Fruit fly (Drosophila melanogaster) whole organism, pupa: ENCODE results near the gene Rab3GAP1.

Source experiments
- CG10348 ChIP-seq: fragments of 200-800 bp; sonication (Bioruptor generic); IDR thresholded peaks from 2 replicates; pipeline ENCODE4 v1.3.6; 2022; ENCODE audit warnings: missing biosample characterization, missing genetic modification characterization
- CG12605 ChIP-seq: fragments of 200-800 bp; sonication (Bioruptor generic); IDR thresholded peaks from 2 replicates; pipeline ENCODE4 v1.3.6; 2022; ENCODE audit warnings: missing biosample characterization, missing genetic modification characterization
- CG13204 ChIP-seq: fragments of 200-800 bp; sonication (Bioruptor generic); optimal IDR thresholded peaks from 2 replicates; lab custom pipeline; 2018; ENCODE audit warnings: missing biosample characterization, mild to moderate bottlenecking, missing genetic modification characterization, moderate library complexity
- CG14655 ChIP-seq: fragments of 200-800 bp; sonication (Bioruptor generic); optimal IDR thresholded peaks from 3 replicates; lab custom pipeline; 2017; ENCODE audit warnings: mild to moderate bottlenecking, missing biosample characterization, missing genetic modification reagents, missing genetic modification characterization
- CG15710 ChIP-seq: fragments of 200-800 bp; sonication (Bioruptor generic); optimal IDR thresholded peaks from 2 replicates; lab custom pipeline; 2018; ENCODE audit warnings: missing biosample characterization, mild to moderate bottlenecking, missing genetic modification characterization, moderate library complexity
- CG17806 ChIP-seq: fragments of 200-800 bp; sonication (Bioruptor generic); optimal IDR thresholded peaks from 2 replicates; lab custom pipeline; 2018; ENCODE audit warnings: missing biosample characterization, mild to moderate bottlenecking, missing genetic modification characterization, moderate library complexity
- CG32121 ChIP-seq: fragments of 200-800 bp; sonication (Bioruptor generic); IDR thresholded peaks from 2 replicates; pipeline ENCODE4 v1.3.6; 2022; ENCODE audit warnings: missing biosample characterization, missing genetic modification characterization
- CG34367 ChIP-seq: fragments of 200-800 bp; sonication (Bioruptor generic); optimal IDR thresholded peaks from 2 replicates; lab custom pipeline; 2018; ENCODE audit warnings: missing biosample characterization, mild to moderate bottlenecking, missing genetic modification characterization
- CG4496 ChIP-seq: fragments of 200-800 bp; sonication (Bioruptor generic); IDR thresholded peaks from 3 replicates; pipeline ENCODE4 v1.3.6; 2022; ENCODE audit warnings: missing biosample characterization, missing genetic modification characterization
- CG8159 ChIP-seq: fragments of 200-800 bp; sonication (Bioruptor generic); optimal IDR thresholded peaks from 3 replicates; lab custom pipeline; 2018; ENCODE audit warnings: missing biosample characterization, mild to moderate bottlenecking, missing genetic modification characterization, moderate library complexity
- CG8301 ChIP-seq: fragments of 200-800 bp; sonication (Bioruptor generic); optimal IDR thresholded peaks from 2 replicates; lab custom pipeline; 2018; ENCODE audit warnings: missing biosample characterization, mild to moderate bottlenecking, missing genetic modification characterization
- CG9948 ChIP-seq: fragments of 200-800 bp; sonication (Bioruptor generic); optimal IDR thresholded peaks from 2 replicates; lab custom pipeline; 2018; ENCODE audit warnings: missing biosample characterization, mild to moderate bottlenecking, missing genetic modification characterization, moderate library complexity
- D1 ChIP-seq: fragments of 200-800 bp; sonication (Bioruptor generic); optimal IDR thresholded peaks from 2 replicates; lab custom pipeline; 2018; ENCODE audit warnings: missing biosample characterization, mild to moderate bottlenecking, missing genetic modification characterization, moderate library complexity
- EcR ChIP-seq: fragments of 200-800 bp; sonication (Bioruptor generic); optimal IDR thresholded peaks from 3 replicates; lab custom pipeline; 2019; ENCODE audit warnings: missing biosample characterization, missing genetic modification characterization, mild to moderate bottlenecking, moderate library complexity, missing genetic modification reagents
- Ets98B ChIP-seq: fragments of 200-800 bp; sonication (Bioruptor generic); IDR thresholded peaks from 2 replicates; pipeline ENCODE4 v1.3.6; 2022; ENCODE audit warnings: missing biosample characterization, missing genetic modification characterization
- Pif1A ChIP-seq: fragments of 200-800 bp; sonication (Bioruptor generic); optimal IDR thresholded peaks from 3 replicates; lab custom pipeline; 2016; ENCODE audit warnings: missing biosample characterization, missing genetic modification characterization
- Pif1B ChIP-seq: fragments of 200-800 bp; sonication (Bioruptor generic); optimal IDR thresholded peaks from 3 replicates; lab custom pipeline; 2016; ENCODE audit warnings: missing biosample characterization, missing genetic modification characterization
- Snoo ChIP-seq: fragments of 200-800 bp; sonication (Bioruptor generic); optimal IDR thresholded peaks from 3 replicates; lab custom pipeline; 2017; ENCODE audit warnings: missing biosample characterization, mild to moderate bottlenecking, missing genetic modification characterization, inconsistent platforms
- fd96Ca ChIP-seq: fragments of 200-800 bp; sonication (Bioruptor generic); IDR thresholded peaks from 3 replicates; pipeline ENCODE4 v1.3.6; 2022; ENCODE audit warnings: missing biosample characterization, missing genetic modification characterization
- gl ChIP-seq: fragments of 200-800 bp; sonication (Bioruptor generic); optimal IDR thresholded peaks from 2 replicates; lab custom pipeline; 2018; ENCODE audit warnings: missing biosample characterization, mild to moderate bottlenecking, missing genetic modification characterization
- rn ChIP-seq: fragments of 200-800 bp; sonication (Bioruptor generic); IDR thresholded peaks from 2 replicates; pipeline ENCODE4 v1.3.6; 2022; ENCODE audit warnings: missing biosample characterization, missing genetic modification characterization

The Rab3GAP1 gene

DNA sequence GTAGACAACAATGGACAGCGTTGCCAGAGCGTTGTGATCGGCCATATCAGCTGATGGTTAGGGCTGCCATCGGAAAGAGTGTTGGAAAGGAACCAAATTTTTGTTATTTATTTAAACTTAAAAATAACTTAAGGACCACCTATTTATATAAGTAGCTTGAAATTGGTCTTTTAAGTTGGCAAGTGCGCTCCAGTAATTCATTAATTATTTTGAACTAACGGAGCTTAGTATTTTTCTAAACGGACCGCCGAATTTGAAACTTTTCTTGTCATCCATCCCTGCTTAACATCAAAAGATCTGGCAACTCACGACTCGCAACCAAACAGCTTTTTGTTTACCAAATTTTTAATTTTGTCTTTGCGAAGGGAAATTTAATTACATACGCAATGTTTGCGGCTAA, at the start of gene Rab3GAP1, which contains the start of gene CG14352:
Gene Rab3GAP1 (minus strand): TSS at position 36 of the 400 bp plus-strand sequence.
Gene CG14352 (plus strand): TSS at position 289 of the 400 bp plus-strand sequence.
- TF ChIP-seq CG12605 (GFP tag; lab: Robert Waterston, UW) (no peak), Pif1B (GFP tag; lab: Kevin White, UChicago) (no peak), Ets98B (GFP tag; lab: Robert Waterston, UW) (peak; percentile 66), EcR (GFP tag; lab: Kevin White, UChicago) (no peak), Pif1A (GFP tag; lab: Kevin White, UChicago) (no peak), CG13204 (GFP tag; lab: Kevin White, UChicago) (no peak), D1 (no peak), CG32121 (GFP tag; lab: Robert Waterston, UW) (peak; percentile 73; the same call in 1 of the 2 replicates), rn (GFP tag; lab: Robert Waterston, UW) (peak; percentile 71), fd96Ca (peak; percentile 79), CG34367 (tag; lab: Kevin White, UChicago) (peak; percentile 57), Snoo (tag; lab: Kevin White, UChicago) (peak; percentile 59), CG9948 (tag; lab: Kevin White, UChicago) (peak; percentile 74), CG8159 (tag; lab: Kevin White, UChicago) (peak; percentile 72), CG10348 (GFP tag; lab: Robert Waterston, UW) (0 out of 2 replicates have a peak, but pooled peaks have one; percentile 8), CG17806 (peak; percentile 72), CG8301 (tag; lab: Kevin White, UChicago) (peak; percentile 59), CG14655 (GFP tag; lab: Kevin White, UChicago) (no peak), CG4496 (GFP tag; lab: Robert Waterston, UW) (peak; percentile 80), gl (tag; lab: Kevin White, UChicago) (no peak), CG15710 (tag; lab: Kevin White, UChicago) (peak; percentile 77)

DNA sequence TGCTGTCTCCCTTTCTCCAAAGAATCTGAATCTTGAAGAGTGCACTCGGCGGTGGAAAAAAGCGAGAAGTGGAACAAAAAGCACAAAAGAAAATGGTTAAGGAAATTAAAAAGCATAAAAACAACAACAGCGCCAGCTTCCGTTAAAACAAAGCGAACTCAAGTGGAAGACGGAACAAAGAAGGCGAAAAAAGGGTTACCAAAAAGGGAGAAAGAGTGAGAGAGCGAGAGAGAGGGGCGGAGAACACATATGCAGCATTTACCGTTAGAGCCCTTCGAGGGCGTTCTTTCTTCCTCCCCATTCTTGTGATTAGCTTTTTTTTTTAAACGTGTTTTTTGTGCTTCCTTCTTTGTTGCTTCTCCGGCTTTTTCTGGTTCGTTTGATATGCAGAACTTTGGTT, 47.2 kb upstream of the Rab3GAP1 start:
- TF ChIP-seq CG15710 (tag; lab: Kevin White, UChicago) (no peak), rn (GFP tag; lab: Robert Waterston, UW) (no peak), CG13204 (GFP tag; lab: Kevin White, UChicago) (no peak), gl (tag; lab: Kevin White, UChicago) (no peak), CG4496 (GFP tag; lab: Robert Waterston, UW) (no peak), CG34367 (tag; lab: Kevin White, UChicago) (no peak), CG14655 (GFP tag; lab: Kevin White, UChicago) (no peak)

DNA sequence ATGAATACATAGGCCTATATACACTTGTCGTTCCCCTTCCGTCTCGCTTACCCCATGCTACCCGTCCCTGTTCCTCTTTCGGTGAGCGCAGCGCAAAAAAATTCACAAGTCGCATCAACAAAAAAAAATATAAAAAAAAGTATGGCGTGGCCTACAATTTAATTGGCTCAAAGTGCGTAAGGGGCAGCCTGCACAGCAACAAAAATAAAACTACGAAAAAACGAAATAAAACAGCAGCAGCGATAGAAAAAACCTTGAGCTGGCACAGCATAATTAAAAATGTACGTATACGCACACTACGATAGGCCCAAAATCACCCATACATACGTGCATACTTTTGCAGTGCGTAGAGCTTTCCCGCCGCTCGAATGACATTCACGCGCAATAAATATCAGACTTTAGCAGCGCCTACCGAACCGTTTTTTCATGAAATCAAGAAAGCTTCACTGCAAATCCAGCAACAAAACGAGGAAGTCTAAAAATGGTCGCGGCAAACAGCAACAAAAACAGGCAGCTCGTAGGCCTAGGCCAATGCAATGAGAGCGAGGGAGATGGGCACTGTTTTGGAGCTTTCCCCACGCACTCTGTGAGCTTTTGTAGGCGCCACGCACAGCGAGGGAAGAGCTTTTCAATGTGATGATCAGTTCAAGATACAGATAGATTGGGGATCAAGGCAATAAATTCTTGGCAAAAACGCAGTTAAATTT, 46.0 kb upstream of the Rab3GAP1 start:
- TF ChIP-seq CG4496 (GFP tag; lab: Robert Waterston, UW) (peak; percentile 65; the same call in 2 of the 3 replicates), CG32121 (GFP tag; lab: Robert Waterston, UW) (peak; percentile 71; the same call in 1 of the 2 replicates), CG12605 (GFP tag; lab: Robert Waterston, UW) (0 out of 2 replicates have a peak, but pooled peaks have one; percentile 9), Ets98B (GFP tag; lab: Robert Waterston, UW) (peak; percentile 35; the same call in 1 of the 2 replicates), CG34367 (tag; lab: Kevin White, UChicago) (no peak)

- no peak for TF ChIP-seq CG13204 (GFP tag; lab: Kevin White, UChicago)
- no peak for TF ChIP-seq CG12605 (GFP tag; lab: Robert Waterston, UW)
- no peak for TF ChIP-seq CG15710 (tag; lab: Kevin White, UChicago)
- no peak for TF ChIP-seq CG14655 (GFP tag; lab: Kevin White, UChicago)
- TF ChIP-seq CG32121 (GFP tag; lab: Robert Waterston, UW) = no peak
- TF ChIP-seq fd96Ca = no peak
- TF ChIP-seq Snoo (tag; lab: Kevin White, UChicago) = no peak
- no peak for TF ChIP-seq CG8301 (tag; lab: Kevin White, UChicago)
- no peak for TF ChIP-seq Ets98B (GFP tag; lab: Robert Waterston, UW)
- TF ChIP-seq CG4496 (GFP tag; lab: Robert Waterston, UW) = no peak
- no peak for TF ChIP-seq Pif1B (GFP tag; lab: Kevin White, UChicago)
- TF ChIP-seq CG10348 (GFP tag; lab: Robert Waterston, UW) = no peak
- no peak for TF ChIP-seq CG34367 (tag; lab: Kevin White, UChicago)
- no peak for TF ChIP-seq EcR (GFP tag; lab: Kevin White, UChicago)
- TF ChIP-seq D1 = no peak
- no peak for TF ChIP-seq CG17806
These were observed 44.9 kb upstream of the Rab3GAP1 start for dm6 chr2L:1655858-1656257.

DNA sequence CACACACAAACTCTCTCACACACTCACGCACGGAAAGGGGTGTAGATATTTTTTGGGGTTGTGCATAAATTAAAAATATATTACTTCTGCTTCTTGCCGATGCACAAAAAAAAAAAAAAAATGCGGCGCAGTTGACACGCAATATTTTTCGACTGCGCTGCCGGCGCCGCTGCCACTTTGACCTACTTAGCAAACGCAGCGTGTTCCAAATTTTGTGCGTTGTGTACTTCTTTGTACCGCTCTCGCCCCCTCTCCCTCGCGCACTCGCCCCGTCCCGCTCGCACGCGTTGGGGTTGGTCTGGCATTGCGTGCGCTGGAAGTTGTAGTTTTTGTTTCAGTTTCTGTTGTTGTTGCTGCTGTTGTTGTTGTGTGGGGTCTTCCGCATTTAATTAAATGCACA, 43.3 kb upstream of the Rab3GAP1 start:
- TF ChIP-seq CG12605 (GFP tag; lab: Robert Waterston, UW) = no peak
- no peak for TF ChIP-seq Ets98B (GFP tag; lab: Robert Waterston, UW)
- TF ChIP-seq CG8301 (tag; lab: Kevin White, UChicago) = no peak
- TF ChIP-seq gl (tag; lab: Kevin White, UChicago) = no peak
- no peak for TF ChIP-seq Pif1B (GFP tag; lab: Kevin White, UChicago)
- no peak for TF ChIP-seq D1
- no peak for TF ChIP-seq CG13204 (GFP tag; lab: Kevin White, UChicago)
- TF ChIP-seq Snoo (tag; lab: Kevin White, UChicago) = no peak
- TF ChIP-seq CG15710 (tag; lab: Kevin White, UChicago) = no peak
- TF ChIP-seq CG9948 (tag; lab: Kevin White, UChicago) = no peak
- TF ChIP-seq CG8159 (tag; lab: Kevin White, UChicago) = no peak
- TF ChIP-seq EcR (GFP tag; lab: Kevin White, UChicago) = no peak
